Worm (Caenorhabditis elegans) whole organism, L4 larva: ENCODE results near the gene AC3.5.

Source experiments
- F37D6.2 ChIP-seq: sonication (generic microtip); optimal IDR thresholded peaks from 2 replicates; lab custom pipeline; 2016; ENCODE audit warnings: mild to moderate bottlenecking, missing genetic modification characterization, missing compliant biosample characterization
- F49E8.2 ChIP-seq: sonication (generic microtip); optimal IDR thresholded peaks from 2 replicates; lab custom pipeline; 2016; ENCODE audit warnings: missing compliant biosample characterization, mild to moderate bottlenecking, missing genetic modification characterization, borderline replicate concordance
- T20F7.1 ChIP-seq: fragments of 200-800 bp; sonication (Bioruptor generic); optimal IDR thresholded peaks from 2 replicates; lab custom pipeline; 2018; ENCODE audit warnings: mild to moderate bottlenecking, missing genetic modification characterization, missing compliant biosample characterization
- T26A8.4 ChIP-seq: fragments of 200-800 bp; sonication (Bioruptor generic); IDR thresholded peaks from 2 replicates; pipeline ENCODE4 v1.3.6; 2022; ENCODE audit warnings: missing genetic modification characterization, missing compliant biosample characterization
- Y5F2A.4 ChIP-seq: fragments of 200-800 bp; sonication (Bioruptor generic); optimal IDR thresholded peaks from 2 replicates; lab custom pipeline; 2018; ENCODE audit warnings: mild to moderate bottlenecking, missing genetic modification characterization, missing compliant biosample characterization
- aha-1 ChIP-seq: fragments of 150-350 bp; peaks from one replicate; lab custom pipeline; 2014; ENCODE audit warnings: missing biosample characterization, missing genetic modification characterization
- aly-2 ChIP-seq: sonication (generic microtip); optimal IDR thresholded peaks from 2 replicates; lab custom pipeline; 2018; ENCODE audit warnings: missing biosample characterization, missing genetic modification characterization
- ama-1 ChIP-seq: fragments of 150-350 bp; optimal IDR thresholded peaks from 2 replicates; lab custom pipeline; 2014; ENCODE audit warnings: inconsistent platforms, mixed read lengths
- arid-1 ChIP-seq: fragments of 200-800 bp; sonication (Bioruptor generic); conservative IDR thresholded peaks from 2 replicates; pipeline ENCODE4 v1.3.6; 2022; ENCODE audit warnings: missing genetic modification reagents, missing genetic modification characterization, missing compliant biosample characterization
- ceh-28 ChIP-seq: fragments of 150-350 bp; optimal IDR thresholded peaks from 2 replicates; lab custom pipeline; 2014; ENCODE audit warnings: missing biosample characterization, missing genetic modification reagents, missing genetic modification characterization
- ceh-32 ChIP-seq: sonication (generic microtip); optimal IDR thresholded peaks from 2 replicates; lab custom pipeline; 2016; ENCODE audit warnings: mild to moderate bottlenecking, missing genetic modification characterization, missing compliant biosample characterization; ENCODE audit not compliant: poor library complexity
- ceh-62 ChIP-seq: sonication (generic microtip); optimal IDR thresholded peaks from 2 replicates; lab custom pipeline; 2017; ENCODE audit warnings: missing biosample characterization, missing genetic modification characterization
- ceh-82 ChIP-seq: sonication (generic microtip); optimal IDR thresholded peaks from 2 replicates; lab custom pipeline; 2017; ENCODE audit warnings: missing biosample characterization, missing genetic modification characterization
- daf-12 ChIP-seq: fragments of 150-350 bp; optimal IDR thresholded peaks from 2 replicates; lab custom pipeline; 2014; ENCODE audit warnings: missing biosample characterization, missing genetic modification reagents, missing genetic modification characterization
- daf-16 ChIP-seq, 3 experiments: sonication (generic microtip); optimal IDR thresholded peaks; 2 replicates each; lab custom pipeline; 2016 to 2017; ENCODE audit warnings: missing genetic modification characterization in 3 of 3, missing genetic modification reagents in 3 of 3, mild to moderate bottlenecking in 2 of 3, missing compliant biosample characterization in 2 of 3, missing biosample characterization in 1 of 3, moderate library complexity in 1 of 3
- dmd-6 ChIP-seq: fragments of 200-800 bp; sonication (Bioruptor generic); IDR thresholded peaks from 2 replicates; pipeline ENCODE4 v1.3.6; 2022; ENCODE audit warnings: missing genetic modification reagents, missing genetic modification characterization, missing compliant biosample characterization
- dmd-8 ChIP-seq: fragments of 200-800 bp; sonication (Bioruptor generic); IDR thresholded peaks from 2 replicates; pipeline ENCODE4 v1.3.6; 2022; ENCODE audit warnings: missing genetic modification characterization, missing compliant biosample characterization
- fkh-10 ChIP-seq: fragments of 150-350 bp; optimal IDR thresholded peaks from 2 replicates; lab custom pipeline; 2014; ENCODE audit warnings: missing biosample characterization, missing genetic modification reagents, missing genetic modification characterization
- lim-7 ChIP-seq: fragments of 200-800 bp; sonication (Bioruptor generic); IDR thresholded peaks from 2 replicates; pipeline ENCODE4 v1.3.6; 2022; ENCODE audit warnings: missing genetic modification characterization, missing compliant biosample characterization
- lin-1 ChIP-seq: fragments of 200-800 bp; sonication (Bioruptor generic); IDR thresholded peaks from 2 replicates; pipeline ENCODE4 v1.3.6; 2022; ENCODE audit warnings: missing genetic modification reagents, missing genetic modification characterization, missing compliant biosample characterization
- lin-13 ChIP-seq: fragments of 150-350 bp; optimal IDR thresholded peaks from 2 replicates; lab custom pipeline; 2014; ENCODE audit warnings: missing biosample characterization, missing genetic modification reagents, missing genetic modification characterization
- lin-39 ChIP-seq: fragments of 150-350 bp; optimal IDR thresholded peaks from 2 replicates; lab custom pipeline; 2014; ENCODE audit warnings: missing biosample characterization, missing genetic modification reagents, missing genetic modification characterization
- lir-3 ChIP-seq: sonication (generic microtip); optimal IDR thresholded peaks from 2 replicates; lab custom pipeline; 2016; ENCODE audit warnings: mild to moderate bottlenecking, missing genetic modification characterization, missing compliant biosample characterization
- madf-5 ChIP-seq, 2 experiments: fragments of 200-800 bp; sonication (Bioruptor generic); IDR thresholded peaks; 2 replicates each; pipeline ENCODE4 v1.3.6; 2022; ENCODE audit warnings: missing compliant biosample characterization in 2 of 2, missing genetic modification characterization in 2 of 2
- mep-1 ChIP-seq: fragments of 150-350 bp; sonication (generic microtip); optimal IDR thresholded peaks from 3 replicates; lab custom pipeline; 2014; ENCODE audit warnings: missing biosample characterization, missing genetic modification characterization
- nhr-11 ChIP-seq: fragments of 150-350 bp; optimal IDR thresholded peaks from 2 replicates; lab custom pipeline; 2014; ENCODE audit warnings: missing biosample characterization, missing genetic modification characterization
- nhr-111 ChIP-seq: fragments of 200-800 bp; sonication (Bioruptor generic); optimal IDR thresholded peaks from 2 replicates; lab custom pipeline; 2018; ENCODE audit warnings: mild to moderate bottlenecking, missing genetic modification characterization, missing compliant biosample characterization
- nhr-237 ChIP-seq: sonication (generic microtip); optimal IDR thresholded peaks from 2 replicates; lab custom pipeline; 2017; ENCODE audit warnings: missing biosample characterization, missing genetic modification characterization
- nhr-42 ChIP-seq: fragments of 200-800 bp; sonication (Bioruptor generic); IDR thresholded peaks from 2 replicates; pipeline ENCODE4 v1.3.6; 2022; ENCODE audit warnings: missing genetic modification characterization, missing compliant biosample characterization
- nhr-6 ChIP-seq: fragments of 150-350 bp; optimal IDR thresholded peaks from 2 replicates; lab custom pipeline; 2014; ENCODE audit warnings: missing biosample characterization, missing genetic modification characterization
- spr-1 ChIP-seq: sonication (generic microtip); optimal IDR thresholded peaks from 2 replicates; lab custom pipeline; 2016; ENCODE audit warnings: mild to moderate bottlenecking, missing genetic modification characterization, missing compliant biosample characterization
- unc-39 ChIP-seq: sonication (generic microtip); optimal IDR thresholded peaks from 2 replicates; lab custom pipeline; 2017; ENCODE audit warnings: missing biosample characterization, missing genetic modification characterization
- unc-62 ChIP-seq, 3 experiments: fragments of 150-350 bp in 1 of 3; sonication (generic microtip); optimal IDR thresholded peaks in 2 of 3; peaks in 1 of 3; 1 replicate in 1 of 3; 2 replicates in 2 of 3; lab custom pipeline; 2014 to 2017; ENCODE audit warnings: missing biosample characterization in 3 of 3, missing genetic modification characterization in 3 of 3, missing genetic modification reagents in 3 of 3, missing genotype in 1 of 3
- zag-1 ChIP-seq: fragments of 150-350 bp; optimal IDR thresholded peaks from 2 replicates; lab custom pipeline; 2014; ENCODE audit warnings: missing biosample characterization, missing genetic modification characterization
- zfp-2 ChIP-seq: sonication (generic microtip); optimal IDR thresholded peaks from 2 replicates; lab custom pipeline; 2016; ENCODE audit warnings: mild to moderate bottlenecking, missing genetic modification characterization, missing compliant biosample characterization
- zip-11 ChIP-seq: fragments of 200-800 bp; sonication (Bioruptor generic); IDR thresholded peaks from 2 replicates; pipeline ENCODE4 v1.3.6; 2022; ENCODE audit warnings: missing genetic modification characterization, missing compliant biosample characterization
- ztf-11 ChIP-seq: fragments of 150-350 bp; optimal IDR thresholded peaks from 2 replicates; lab custom pipeline; 2014; ENCODE audit warnings: missing biosample characterization, missing genetic modification characterization

AC3.5 gene

ce11 chrV:10406313-10406712 lies 18.0 kb downstream of the AC3.5 start, which contains the start of gene F15H10.7:
Gene F15H10.7, minus strand, starts transcription at chrV:10406413.
- no peak for TF ChIP-seq nhr-111 (GFP tag; lab: Kevin White, UChicago)
- TF ChIP-seq lin-13 (GFP tag; lab: Kevin White, UChicago), result no peak
- no peak for TF ChIP-seq zfp-2
- no peak for TF ChIP-seq ztf-11 (tag; lab: Kevin White, UChicago)
- no peak for TF ChIP-seq dmd-8 (GFP tag; lab: Robert Waterston, UW)
- no peak for TF ChIP-seq dmd-6
- TF ChIP-seq ceh-82, result no peak
- TF ChIP-seq lin-39 (tag; lab: Kevin White, UChicago), result no peak
- no peak for TF ChIP-seq madf-5 (GFP tag; IDR thresholded peaks at IDR 0.05; lab: Robert Waterston, UW)
- TF ChIP-seq T20F7.1, result no peak
- TF ChIP-seq ama-1, result no peak

ce11 chrV:10410030-10410713 lies 21.8 kb downstream of the AC3.5 start, which contains the start of gene F15H10.12:
Gene F15H10.12, minus strand, starts transcription at chrV:10410080.
- peak; percentile 92 for TF ChIP-seq aha-1 (tag; lab: Kevin White, UChicago)
- no peak for TF ChIP-seq fkh-10

ce11 chrV:10414610-10415009 lies 26.3 kb downstream of the AC3.5 start, which contains the start of gene F15H10.9:
Gene F15H10.9, minus strand, starts transcription at chrV:10414710.
- TF ChIP-seq F49E8.2 (tag; lab: Kevin White, UChicago) (no peak), F37D6.2 (tag; lab: Kevin White, UChicago) (no peak), daf-16 (GFP tag; optimal IDR thresholded peaks at IDR 0.05; lab: Kevin White, UChicago) (no peak), daf-16 (tag; optimal IDR thresholded peaks at IDR 0.05; lab: Kevin White, UChicago) (no peak), ztf-11 (tag; lab: Kevin White, UChicago) (no peak), arid-1 (no peak), spr-1 (tag; lab: Kevin White, UChicago) (no peak), lir-3 (tag; lab: Kevin White, UChicago) (no peak), ceh-28 (tag; lab: Kevin White, UChicago) (no peak), lim-7 (GFP tag; lab: Robert Waterston, UW) (no peak), nhr-237 (tag; lab: Kevin White, UChicago) (no peak), mep-1 (tag; lab: Kevin White, UChicago) (no peak), lin-1 (GFP tag; lab: Robert Waterston, UW) (no peak), nhr-111 (GFP tag; lab: Kevin White, UChicago) (no peak), T20F7.1 (no peak), nhr-42 (GFP tag; lab: Robert Waterston, UW) (no peak)

- no peak for TF ChIP-seq zfp-2
- TF ChIP-seq unc-62 (GFP tag; optimal IDR thresholded peaks at IDR 0.05 in 1 of 2; lab: Kevin White, UChicago), result no peak
- TF ChIP-seq unc-62 (tag; optimal IDR thresholded peaks at IDR 0.05; lab: Kevin White, UChicago), result no peak
- TF ChIP-seq nhr-11, result no peak
- no peak for TF ChIP-seq T26A8.4
- no peak for TF ChIP-seq zag-1 (tag; lab: Kevin White, UChicago)
- no peak for TF ChIP-seq zip-11 (GFP tag; lab: Robert Waterston, UW)
- no peak for TF ChIP-seq nhr-6 (tag; lab: Kevin White, UChicago)
- TF ChIP-seq daf-12 (tag; lab: Kevin White, UChicago), result no peak
- no peak for TF ChIP-seq ceh-62 (tag; lab: Kevin White, UChicago)
- TF ChIP-seq ceh-32, result no peak
These were observed 28.6 kb downstream of the AC3.5 start, which contains the start of gene F15H10.10 for ce11 chrV:10416925-10417324. Gene F15H10.10, minus strand, starts transcription at chrV:10417025.

ce11 chrV:10418961-10419360 lies 30.6 kb downstream of the AC3.5 start, which contains the start of gene F15H10.5:
Gene F15H10.5, minus strand, starts transcription at chrV:10419061.
- TF ChIP-seq aly-2 (no peak), unc-39 (tag; lab: Kevin White, UChicago) (no peak), Y5F2A.4 (GFP tag; lab: Kevin White, UChicago) (no peak)
- TF ChIP-seq, all 104 proteins: peak for 0
